Fruit fly (Drosophila melanogaster) whole organism, wandering third instar larva: ENCODE data around the gene CG6749.

ENCODE experiments used
- CG32264 ChIP-seq: fragments of 200-800 bp; sonication (Bioruptor generic); optimal IDR thresholded peaks from 2 replicates; lab custom pipeline; 2016; ENCODE audit warnings: missing biosample characterization, missing genetic modification characterization
- CG9705 ChIP-seq: fragments of 200-800 bp; sonication (Bioruptor generic); optimal IDR thresholded peaks from 2 replicates; lab custom pipeline; 2018; ENCODE audit warnings: missing biosample characterization, mild to moderate bottlenecking, missing genetic modification characterization
- CrebA ChIP-seq: fragments of 200-800 bp; sonication (Bioruptor generic); optimal IDR thresholded peaks from 2 replicates; lab custom pipeline; 2016; ENCODE audit warnings: missing biosample characterization, mild to moderate bottlenecking, missing genetic modification characterization, borderline replicate concordance
- Dif ChIP-seq: fragments of 200-275, 200-300 bp; sonication (Bioruptor generic); optimal IDR thresholded peaks from 2 replicates; lab custom pipeline; 2018; ENCODE audit warnings: missing biosample characterization, missing genetic modification characterization; ENCODE audit not compliant: partially characterized antibody
- GATAd ChIP-seq: sonication (Bioruptor generic); optimal IDR thresholded peaks from 2 replicates; lab custom pipeline; 2016; ENCODE audit warnings: missing biosample characterization, missing genetic modification characterization
- HLH106 ChIP-seq: fragments of 200-800 bp; optimal IDR thresholded peaks from 3 replicates; lab custom pipeline; 2019; ENCODE audit warnings: missing biosample characterization, mild to moderate bottlenecking, missing genetic modification characterization, moderate library complexity
- Hr78 ChIP-seq: fragments of >200 bp; optimal IDR thresholded peaks from 2 replicates; lab custom pipeline; 2017; ENCODE audit warnings: missing biosample characterization, missing genetic modification characterization
- Hr83 ChIP-seq: fragments of 200-300 bp; sonication (Bioruptor generic); optimal IDR thresholded peaks from 2 replicates; lab custom pipeline; 2016; ENCODE audit warnings: missing biosample characterization, mild to moderate bottlenecking, missing genetic modification characterization, moderate library complexity; ENCODE audit not compliant: poor library complexity, severe bottlenecking
- Jra ChIP-seq: sonication (Bioruptor generic); optimal IDR thresholded peaks from 2 replicates; lab custom pipeline; 2016; ENCODE audit warnings: missing biosample characterization, missing genetic modification characterization
- Mio ChIP-seq: sonication (Bioruptor generic); optimal IDR thresholded peaks from 2 replicates; lab custom pipeline; 2016; ENCODE audit warnings: missing biosample characterization, missing genetic modification characterization
- Myc ChIP-seq: fragments of >200 bp; optimal IDR thresholded peaks from 2 replicates; lab custom pipeline; 2017
- N ChIP-seq: fragments of >200 bp; optimal IDR thresholded peaks from 2 replicates; lab custom pipeline; 2018; ENCODE audit warnings: missing biosample characterization, missing external identifiers, missing genetic modification characterization
- OdsH ChIP-seq: fragments of 200-800 bp; sonication (Bioruptor generic); optimal IDR thresholded peaks from 2 replicates; lab custom pipeline; 2016; ENCODE audit warnings: missing biosample characterization, mild to moderate bottlenecking, missing genetic modification characterization
- Rel ChIP-seq, 2 experiments: fragments of 200-800 bp; sonication (Bioruptor generic) in 1 of 2; optimal IDR thresholded peaks; 2 replicates in 1 of 2; 3 replicates in 1 of 2; lab custom pipeline; 2016 to 2019; ENCODE audit warnings: mild to moderate bottlenecking in 2 of 2, missing biosample characterization in 2 of 2, missing genetic modification characterization in 2 of 2, moderate library complexity in 1 of 2
- Sp1 ChIP-seq: fragments of 200-800 bp; sonication (Bioruptor generic); optimal IDR thresholded peaks from 3 replicates; lab custom pipeline; 2019; ENCODE audit warnings: missing biosample characterization, mild to moderate bottlenecking, missing genetic modification characterization, moderate library complexity
- Vsx2 ChIP-seq: fragments of 200-300, 225-300 bp; sonication (Bioruptor generic); optimal IDR thresholded peaks from 2 replicates; lab custom pipeline; 2018; ENCODE audit warnings: missing biosample characterization, missing genetic modification characterization; ENCODE audit not compliant: partially characterized antibody
- br ChIP-seq: fragments of 200-800 bp; sonication (Bioruptor generic); optimal IDR thresholded peaks from 2 replicates; lab custom pipeline; 2016; ENCODE audit warnings: missing biosample characterization, missing genetic modification characterization
- brk ChIP-seq: fragments of 200-800 bp; sonication (Bioruptor generic); optimal IDR thresholded peaks from 2 replicates; lab custom pipeline; 2016; ENCODE audit warnings: missing biosample characterization, mild to moderate bottlenecking, missing genetic modification characterization
- dl ChIP-seq, 2 experiments: fragments of 175-275, 200-275 bp in 1 of 2; fragments of 200-275 bp in 1 of 2; sonication (Bioruptor generic); optimal IDR thresholded peaks; lab custom pipeline; 2018; ENCODE audit warnings: mild to moderate bottlenecking in 2 of 2, missing biosample characterization in 2 of 2, missing genetic modification characterization in 2 of 2, moderate library complexity in 2 of 2; ENCODE audit not compliant: partially characterized antibody in 2 of 2, insufficient read depth in 1 of 2
- dmrt93B ChIP-seq: fragments of 200-800 bp; sonication (Bioruptor generic); optimal IDR thresholded peaks from 2 replicates; lab custom pipeline; 2018; ENCODE audit warnings: missing biosample characterization, mild to moderate bottlenecking, missing genetic modification characterization
- ey ChIP-seq: fragments of 200-800 bp; sonication (Bioruptor generic); optimal IDR thresholded peaks from 2 replicates; lab custom pipeline; 2016; ENCODE audit warnings: missing biosample characterization, missing genetic modification characterization
- foxo ChIP-seq, 2 experiments: fragments of 200-800 bp; sonication (Bioruptor generic); optimal IDR thresholded peaks; 2 replicates in 1 of 2; 3 replicates in 1 of 2; lab custom pipeline; 2016 to 2017; ENCODE audit warnings: missing biosample characterization in 2 of 2, missing genetic modification characterization in 2 of 2
- fru ChIP-seq: fragments of 200-800 bp; sonication (Bioruptor generic); optimal IDR thresholded peaks from 3 replicates; lab custom pipeline; 2016; ENCODE audit warnings: missing biosample characterization, mild to moderate bottlenecking, missing genetic modification characterization
- h ChIP-seq: fragments of 200-800 bp; sonication (Bioruptor generic); optimal IDR thresholded peaks from 3 replicates; lab custom pipeline; 2016; ENCODE audit warnings: missing biosample characterization, mild to moderate bottlenecking, missing genetic modification characterization
- jim ChIP-seq: fragments of 175-275, 200-325 bp; sonication (Bioruptor generic); optimal IDR thresholded peaks from 2 replicates; lab custom pipeline; 2016; ENCODE audit warnings: missing biosample characterization, mild to moderate bottlenecking, missing genetic modification characterization
- lola ChIP-seq: fragments of >200 bp; optimal IDR thresholded peaks from 2 replicates; lab custom pipeline; 2017; ENCODE audit warnings: missing biosample characterization, missing genetic modification characterization
- pan ChIP-seq: fragments of >200 bp; optimal IDR thresholded peaks from 2 replicates; lab custom pipeline; 2017
- psq ChIP-seq: fragments of 200-800 bp; sonication (Bioruptor generic); optimal IDR thresholded peaks from 3 replicates; lab custom pipeline; 2017; ENCODE audit warnings: missing biosample characterization, mild to moderate bottlenecking, missing genetic modification characterization, moderate library complexity
- rgr ChIP-seq: fragments of 200-800 bp; sonication (Bioruptor generic); optimal IDR thresholded peaks from 3 replicates; lab custom pipeline; 2016; ENCODE audit warnings: missing biosample characterization, mild to moderate bottlenecking, missing genetic modification characterization
- sage ChIP-seq: fragments of 200-800 bp; sonication (Bioruptor generic); optimal IDR thresholded peaks from 2 replicates; lab custom pipeline; 2016; ENCODE audit warnings: missing biosample characterization, mild to moderate bottlenecking, missing genetic modification characterization
- sv ChIP-seq: fragments of 200-800 bp; sonication (Bioruptor generic); optimal IDR thresholded peaks from 3 replicates; lab custom pipeline; 2016; ENCODE audit warnings: missing biosample characterization, missing genetic modification characterization
- tai ChIP-seq: sonication (Bioruptor generic); optimal IDR thresholded peaks from 2 replicates; lab custom pipeline; 2016; ENCODE audit warnings: missing biosample characterization, missing genetic modification characterization
- usp ChIP-seq: fragments of >200 bp; optimal IDR thresholded peaks from 2 replicates; lab custom pipeline; 2017; ENCODE audit warnings: missing biosample characterization, missing genetic modification characterization
- woc ChIP-seq: sonication (Bioruptor generic); optimal IDR thresholded peaks from 2 replicates; lab custom pipeline; 2016; ENCODE audit warnings: missing biosample characterization, mild to moderate bottlenecking, missing genetic modification characterization

The CG6749 gene

DNA sequence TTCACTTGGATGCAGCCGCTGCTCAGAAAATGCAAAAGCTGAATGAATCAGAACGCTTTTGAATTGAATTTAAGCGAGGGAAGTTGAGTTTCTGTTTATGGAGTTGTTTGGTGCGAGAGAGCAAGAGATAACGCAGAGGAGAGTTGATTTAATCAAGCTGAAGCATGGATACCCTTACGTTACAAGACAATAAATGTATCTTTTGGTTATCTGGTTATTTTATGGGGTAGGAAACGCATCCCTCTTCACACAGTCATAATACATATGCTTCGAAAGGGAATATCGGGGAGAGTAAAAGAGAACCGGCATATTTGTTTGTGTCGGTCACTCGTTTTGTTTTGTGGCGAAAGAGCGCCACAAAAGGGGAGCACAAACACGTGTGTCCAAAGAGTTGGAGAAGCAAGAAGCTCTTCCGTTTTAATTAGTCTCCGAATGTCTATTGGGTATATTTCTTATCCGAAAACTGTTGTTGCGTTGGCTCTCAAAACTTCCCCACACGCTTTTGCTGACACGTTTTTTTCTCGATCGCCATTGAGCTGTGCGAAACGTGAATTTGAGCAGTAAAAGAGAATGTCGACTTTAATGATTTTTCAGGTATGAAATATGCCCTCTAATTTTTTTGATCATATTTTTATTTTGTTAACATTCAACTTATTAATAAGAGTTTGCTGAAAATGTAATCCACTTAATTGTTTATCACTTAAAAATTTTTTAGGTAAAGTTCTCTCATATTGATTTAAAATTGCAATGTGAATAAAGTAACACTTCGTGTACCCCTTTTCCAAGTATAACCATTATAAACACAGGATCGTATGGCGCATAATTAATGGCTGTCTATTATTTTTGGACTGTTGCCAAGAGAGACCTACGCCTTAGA, 36.7 kb downstream of the CG6749 start, which contains the start of gene Prps:
Prps (minus strand) TSS at position 51 of the 877 bp plus-strand sequence.
- TF ChIP-seq foxo (GFP tag; optimal IDR thresholded peaks at IDR 0.05; lab: Kevin White, UChicago) = peak; percentile 47 to 90
- TF ChIP-seq Vsx2 (GFP tag; lab: Kevin White, UChicago) = no peak
- no peak for TF ChIP-seq tai (GFP tag; lab: Kevin White, UChicago)
- TF ChIP-seq h (GFP tag; lab: Kevin White, UChicago) = peak; percentile 92
- no peak for TF ChIP-seq lola (GFP tag; lab: Kevin White, UChicago)
- TF ChIP-seq dmrt93B (GFP tag; lab: Kevin White, UChicago) = no peak
- peak; percentile 23 for TF ChIP-seq sv (GFP tag; lab: Kevin White, UChicago)
- TF ChIP-seq woc (GFP tag; lab: Kevin White, UChicago) = peak; percentile 99
- peak; percentile 46 to 70 for TF ChIP-seq dl (GFP tag; optimal IDR thresholded peaks at IDR 0.05; lab: Kevin White, UChicago; ENCODE audit: insufficient read depth in 1 of 2, partially characterized antibody in 2 of 2)
- TF ChIP-seq br (GFP tag; lab: Kevin White, UChicago) = peak; percentile 91
- TF ChIP-seq rgr (GFP tag; lab: Kevin White, UChicago) = peak; percentile 87
- peak; percentile 78 for TF ChIP-seq sage
- TF ChIP-seq jim = peak; percentile 45
- TF ChIP-seq CG9705 = peak; percentile 75
- TF ChIP-seq ey (GFP tag; lab: Kevin White, UChicago) = peak; percentile 82
- TF ChIP-seq HLH106 = peak; percentile 83
- TF ChIP-seq pan (lab: Kevin White, UChicago) = no peak
- no peak for TF ChIP-seq usp (GFP tag; lab: Kevin White, UChicago)
- TF ChIP-seq fru (GFP tag; lab: Kevin White, UChicago) = peak; percentile 85
- TF ChIP-seq psq (GFP tag; lab: Kevin White, UChicago) = peak; percentile 90
- TF ChIP-seq Myc (lab: Kevin White, UChicago) = no peak
- peak; percentile 16 for TF ChIP-seq CG32264 (GFP tag; lab: Kevin White, UChicago)
- no peak for TF ChIP-seq Hr78 (GFP tag; lab: Kevin White, UChicago)
- TF ChIP-seq Mio (GFP tag; lab: Kevin White, UChicago) = no peak
- peak; percentile 86 for TF ChIP-seq OdsH
- TF ChIP-seq CrebA = no peak
- no peak for TF ChIP-seq N (GFP tag; lab: Kevin White, UChicago)
- TF ChIP-seq Hr83 (GFP tag; lab: Kevin White, UChicago) = peak; percentile 74
- no peak for TF ChIP-seq GATAd (GFP tag; lab: Kevin White, UChicago)
- TF ChIP-seq Rel (GFP tag; optimal IDR thresholded peaks at IDR 0.05; lab: Kevin White, UChicago) = peak; percentile 67
- peak; percentile 74 for TF ChIP-seq Rel (tag; optimal IDR thresholded peaks at IDR 0.05; lab: Kevin White, UChicago)
- TF ChIP-seq Jra (GFP tag; lab: Kevin White, UChicago) = peak; percentile 67
- peak; percentile 85 for TF ChIP-seq Sp1 (GFP tag; lab: Kevin White, UChicago)
- TF ChIP-seq Dif (GFP tag; lab: Kevin White, UChicago) = peak; percentile 66
- peak; percentile 91 for TF ChIP-seq brk (GFP tag; lab: Kevin White, UChicago)

DNA sequence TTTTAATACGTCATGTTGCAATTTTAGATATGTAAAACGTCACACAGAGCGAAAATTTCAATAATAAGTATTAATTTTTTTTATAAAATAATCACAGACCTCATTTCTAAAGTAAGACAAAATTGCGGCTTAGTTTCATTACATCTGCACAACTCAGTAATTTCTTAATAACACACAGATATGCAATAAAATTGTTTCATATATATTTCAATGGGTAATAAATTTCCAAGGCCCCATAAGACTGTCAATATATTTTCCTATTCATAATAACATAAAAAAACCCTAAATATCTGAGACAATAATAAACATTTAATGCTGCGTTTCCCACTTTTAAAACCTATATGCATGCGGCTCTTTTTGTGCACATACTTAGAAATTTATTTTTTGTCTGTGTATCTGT, 38.0 kb downstream of the CG6749 start:
- TF ChIP-seq sv (GFP tag; lab: Kevin White, UChicago) = peak; percentile 2
- TF ChIP-seq br (GFP tag; lab: Kevin White, UChicago) = no peak
- TF ChIP-seq Hr78 (GFP tag; lab: Kevin White, UChicago) = no peak
- peak; percentile 25 for TF ChIP-seq fru (GFP tag; lab: Kevin White, UChicago)
- no peak for TF ChIP-seq Vsx2 (GFP tag; lab: Kevin White, UChicago)
- TF ChIP-seq ey (GFP tag; lab: Kevin White, UChicago) = no peak
- no peak for TF ChIP-seq woc (GFP tag; lab: Kevin White, UChicago)
- peak; percentile 52 for TF ChIP-seq brk (GFP tag; lab: Kevin White, UChicago)
- no peak for TF ChIP-seq pan (lab: Kevin White, UChicago)
- peak; percentile 15 for TF ChIP-seq OdsH
- no peak for TF ChIP-seq jim
- TF ChIP-seq Jra (GFP tag; lab: Kevin White, UChicago) = peak; percentile 23
- TF ChIP-seq GATAd (GFP tag; lab: Kevin White, UChicago) = no peak
- TF ChIP-seq Sp1 (GFP tag; lab: Kevin White, UChicago) = no peak
- TF ChIP-seq foxo (GFP tag; optimal IDR thresholded peaks at IDR 0.05; lab: Kevin White, UChicago) = peak in 1 of 2 experiments; percentile 35
- peak; percentile 13 for TF ChIP-seq rgr (GFP tag; lab: Kevin White, UChicago)
